Fruit fly (Drosophila melanogaster): Measurements from ENCODE around the gene CG42394.

The CG42394 gene

dm6 chr3R:10884031-10884677 is 34.5 kb downstream of the CG42394 start:
- no peak for TF ChIP-seq CG8159 (tag; optimal IDR thresholded peaks at IDR 0.05)
- TF ChIP-seq CG4496 (GFP tag; IDR thresholded peaks at IDR 0.05) = peak; percentile 68
- TF ChIP-seq fd96Ca (GFP tag; IDR thresholded peaks at IDR 0.05) = peak; percentile 27; the same call in 1 of the 3 replicates
- 0 out of 2 replicates have a peak, but pooled peaks have one; percentile 19 for TF ChIP-seq CG12605 (GFP tag; IDR thresholded peaks at IDR 0.05)
- TF ChIP-seq CG32121 (GFP tag; IDR thresholded peaks at IDR 0.05) = peak; percentile 59
- peak; percentile 38; the same call in 1 of the 2 replicates for TF ChIP-seq Ets98B (GFP tag; IDR thresholded peaks at IDR 0.05)
- no peak for TF ChIP-seq Pif1B (GFP tag; optimal IDR thresholded peaks at IDR 0.05)

DNA sequence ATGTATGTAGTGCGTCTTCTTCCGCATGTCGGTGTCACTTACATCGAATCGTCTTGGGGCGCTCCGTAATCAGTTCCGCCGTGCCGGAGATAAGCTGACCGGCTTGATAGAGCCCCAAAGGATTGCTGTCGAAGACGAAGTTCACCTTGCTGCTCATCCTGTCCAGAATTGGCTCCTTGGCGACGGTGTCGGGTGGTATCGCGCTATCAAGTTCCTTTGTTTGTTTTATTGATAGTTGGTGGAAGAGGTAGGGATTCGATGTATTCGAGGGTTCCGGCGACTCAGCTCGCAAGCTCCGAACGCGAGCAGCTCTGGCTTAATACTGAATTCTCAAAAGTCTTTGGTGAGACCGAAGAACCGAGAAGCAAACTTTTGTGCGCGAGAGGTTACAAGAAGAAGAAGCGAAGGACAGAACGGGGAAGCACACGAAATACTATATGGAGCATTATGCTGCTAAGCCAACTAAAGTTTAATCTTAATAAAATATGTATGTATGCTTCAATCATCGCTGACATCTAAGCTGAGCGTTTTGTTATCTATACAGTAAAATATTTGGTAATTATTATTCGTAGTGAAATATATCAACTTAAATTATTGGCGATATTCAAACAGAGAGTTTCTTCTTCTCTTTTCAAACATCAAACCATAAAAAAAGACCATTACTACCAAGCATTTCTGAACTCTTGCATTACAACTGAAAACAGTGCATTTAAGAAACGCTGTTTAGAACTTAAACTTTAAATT is 35.2 kb downstream of the CG42394 start, which contains the start of gene CG14696:
CG14696 (minus strand) TSS at position 324 of the 744 bp plus-strand sequence.
- no peak for TF ChIP-seq Ets98B (GFP tag; IDR thresholded peaks at IDR 0.05)
- TF ChIP-seq CG8159 (tag; optimal IDR thresholded peaks at IDR 0.05) = no peak
- no peak for TF ChIP-seq CG32121 (GFP tag; IDR thresholded peaks at IDR 0.05)
- TF ChIP-seq EcR (GFP tag; optimal IDR thresholded peaks at IDR 0.05) = no peak
- TF ChIP-seq rn (GFP tag; IDR thresholded peaks at IDR 0.05) = no peak
- TF ChIP-seq CG17806 (tag; optimal IDR thresholded peaks at IDR 0.05) = no peak
- TF ChIP-seq gl (tag; optimal IDR thresholded peaks at IDR 0.05) = no peak
- TF ChIP-seq CG10348 (GFP tag; IDR thresholded peaks at IDR 0.05) = no peak
- TF ChIP-seq CG4496 (GFP tag; IDR thresholded peaks at IDR 0.05) = no peak
- TF ChIP-seq CG34367 (tag; optimal IDR thresholded peaks at IDR 0.05) = no peak
- TF ChIP-seq Pif1A (GFP tag; optimal IDR thresholded peaks at IDR 0.05) = no peak
- no peak for TF ChIP-seq fd96Ca (GFP tag; IDR thresholded peaks at IDR 0.05)
- no peak for TF ChIP-seq Snoo (tag; optimal IDR thresholded peaks at IDR 0.05)
- no peak for TF ChIP-seq Pif1B (GFP tag; optimal IDR thresholded peaks at IDR 0.05)
- TF ChIP-seq D1 (tag; optimal IDR thresholded peaks at IDR 0.05) = no peak

DNA sequence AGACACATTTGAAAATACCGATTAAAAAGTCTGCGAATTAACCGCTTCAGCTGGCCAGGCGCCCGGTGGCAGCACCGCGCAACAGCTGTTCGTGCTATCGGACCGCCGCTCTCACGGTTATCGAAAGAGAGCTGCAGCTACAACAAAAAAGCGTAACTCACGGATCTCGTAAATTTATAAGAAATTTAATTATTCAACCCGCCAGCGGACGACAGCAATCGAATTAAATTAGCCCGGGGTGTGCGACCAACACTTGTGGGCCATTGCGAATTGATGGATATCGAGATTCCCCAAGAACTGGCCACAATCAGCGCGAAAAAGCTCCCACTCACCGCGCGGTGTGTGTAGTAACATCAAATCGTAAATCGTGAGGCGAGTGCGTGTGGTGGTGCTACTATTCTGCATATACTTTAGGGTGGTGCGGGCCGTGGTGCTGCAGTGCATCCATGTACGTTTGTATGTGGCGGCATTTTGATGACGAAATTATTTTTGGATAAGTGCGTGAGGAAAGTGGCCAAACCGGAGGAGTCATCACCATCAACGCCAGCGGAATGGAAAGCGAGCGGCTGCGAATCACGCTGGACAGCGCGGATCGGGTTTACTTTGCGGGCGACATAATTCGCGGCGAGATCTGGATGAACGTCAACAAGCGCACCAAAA is 35.9 kb downstream of the CG42394 start, which contains the start of gene Leash:
Leash (plus strand) TSS at position 119 of the 660 bp plus-strand sequence.
- no peak for TF ChIP-seq Pif1B (GFP tag; optimal IDR thresholded peaks at IDR 0.05)
- TF ChIP-seq gl (tag; optimal IDR thresholded peaks at IDR 0.05) = no peak
- no peak for TF ChIP-seq CG14655 (GFP tag; optimal IDR thresholded peaks at IDR 0.05)
- TF ChIP-seq CG9948 (tag; optimal IDR thresholded peaks at IDR 0.05) = no peak
- TF ChIP-seq CG15710 (tag; optimal IDR thresholded peaks at IDR 0.05) = no peak
- no peak for TF ChIP-seq CG17806 (tag; optimal IDR thresholded peaks at IDR 0.05)
- TF ChIP-seq CG10348 (GFP tag; IDR thresholded peaks at IDR 0.05) = no peak
- TF ChIP-seq D1 (tag; optimal IDR thresholded peaks at IDR 0.05) = no peak
- TF ChIP-seq rn (GFP tag; IDR thresholded peaks at IDR 0.05) = no peak
- peak; percentile 75 for TF ChIP-seq CG8159 (tag; optimal IDR thresholded peaks at IDR 0.05)
- TF ChIP-seq CG4496 (GFP tag; IDR thresholded peaks at IDR 0.05) = peak; percentile 6; the same call in 1 of the 3 replicates
- TF ChIP-seq Snoo (tag; optimal IDR thresholded peaks at IDR 0.05) = no peak
- no peak for TF ChIP-seq Pif1A (GFP tag; optimal IDR thresholded peaks at IDR 0.05)
- no peak for TF ChIP-seq Ets98B (GFP tag; IDR thresholded peaks at IDR 0.05)
- no peak for TF ChIP-seq CG34367 (tag; optimal IDR thresholded peaks at IDR 0.05)
- peak; percentile 36 for TF ChIP-seq CG13204 (GFP tag; optimal IDR thresholded peaks at IDR 0.05)
- no peak for TF ChIP-seq CG8301 (tag; optimal IDR thresholded peaks at IDR 0.05)
- TF ChIP-seq EcR (GFP tag; optimal IDR thresholded peaks at IDR 0.05) = no peak
- peak; percentile 29; the same call in 1 of the 2 replicates for TF ChIP-seq CG32121 (GFP tag; IDR thresholded peaks at IDR 0.05)
- 0 out of 3 replicates have a peak, but pooled peaks have one; percentile 37 for TF ChIP-seq fd96Ca (GFP tag; IDR thresholded peaks at IDR 0.05)
- TF ChIP-seq CG12605 (GFP tag; IDR thresholded peaks at IDR 0.05) = no peak

DNA sequence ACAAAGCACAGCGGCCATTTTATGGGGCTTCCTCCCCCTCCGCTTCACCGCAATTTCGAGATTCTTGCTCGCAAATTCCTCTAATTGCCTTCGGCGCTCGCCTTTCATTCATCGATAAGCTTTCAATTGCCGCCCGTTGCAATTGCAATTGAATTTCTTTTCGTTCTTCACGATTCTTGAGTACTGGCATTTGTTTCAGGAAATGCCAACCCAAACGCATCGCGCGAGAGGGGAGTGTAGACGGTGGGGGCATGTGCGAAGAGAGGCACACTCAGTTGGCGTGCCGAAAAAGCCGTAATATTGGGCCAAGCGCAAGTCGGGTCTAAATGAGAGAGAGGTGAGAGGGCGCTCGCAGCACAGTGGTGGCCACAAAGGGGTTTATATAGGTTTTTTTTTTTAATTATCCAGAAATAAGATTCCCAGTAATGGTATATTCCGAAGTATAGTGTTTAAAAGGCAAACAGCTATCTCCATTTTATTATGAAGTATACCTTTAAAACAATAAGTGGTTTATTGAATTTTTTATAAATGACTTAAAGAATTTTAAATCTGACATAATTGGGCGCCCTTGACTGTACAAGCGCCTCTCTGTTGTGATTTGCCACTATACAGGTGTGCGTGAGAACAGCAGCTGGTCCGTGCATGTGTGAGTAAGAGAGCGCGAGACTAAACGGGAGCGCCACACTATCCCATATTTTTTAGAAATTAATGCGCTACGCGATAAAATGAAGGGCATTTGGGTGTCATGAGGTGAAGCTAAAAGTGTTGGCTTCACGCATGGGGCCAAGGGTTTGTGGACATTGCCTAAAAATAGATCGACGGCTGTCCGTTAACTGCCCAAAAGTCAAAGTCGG is 37.1 kb downstream of the CG42394 start:
- TF ChIP-seq CG32121 (GFP tag; IDR thresholded peaks at IDR 0.05) = peak; percentile 93
- peak; percentile 81 for TF ChIP-seq CG12605 (GFP tag; IDR thresholded peaks at IDR 0.05)
- peak; percentile 24 for TF ChIP-seq EcR (GFP tag; optimal IDR thresholded peaks at IDR 0.05)
- TF ChIP-seq CG15710 (tag; optimal IDR thresholded peaks at IDR 0.05) = peak; percentile 89
- peak; percentile 78 for TF ChIP-seq fd96Ca (GFP tag; IDR thresholded peaks at IDR 0.05)
- TF ChIP-seq CG34367 (tag; optimal IDR thresholded peaks at IDR 0.05) = peak; percentile 80
- TF ChIP-seq rn (GFP tag; IDR thresholded peaks at IDR 0.05) = peak; percentile 38
- TF ChIP-seq CG8301 (tag; optimal IDR thresholded peaks at IDR 0.05) = peak; percentile 89
- peak; percentile 91 for TF ChIP-seq Pif1A (GFP tag; optimal IDR thresholded peaks at IDR 0.05)
- TF ChIP-seq CG13204 (GFP tag; optimal IDR thresholded peaks at IDR 0.05) = peak; percentile 64
- TF ChIP-seq Snoo (tag; optimal IDR thresholded peaks at IDR 0.05) = peak; percentile 87
- TF ChIP-seq CG8159 (tag; optimal IDR thresholded peaks at IDR 0.05) = peak; percentile 89
- peak; percentile 69; the same call in 1 of the 2 replicates for TF ChIP-seq CG10348 (GFP tag; IDR thresholded peaks at IDR 0.05)
- TF ChIP-seq CG9948 (tag; optimal IDR thresholded peaks at IDR 0.05) = peak; percentile 83
- peak; percentile 86 for TF ChIP-seq Ets98B (GFP tag; IDR thresholded peaks at IDR 0.05)
- peak; percentile 86 for TF ChIP-seq CG17806 (tag; optimal IDR thresholded peaks at IDR 0.05)
- TF ChIP-seq CG4496 (GFP tag; IDR thresholded peaks at IDR 0.05) = peak; percentile 93
- peak; percentile 66 for TF ChIP-seq D1 (tag; optimal IDR thresholded peaks at IDR 0.05)
- TF ChIP-seq Pif1B (GFP tag; optimal IDR thresholded peaks at IDR 0.05) = peak; percentile 86
- TF ChIP-seq CG14655 (GFP tag; optimal IDR thresholded peaks at IDR 0.05) = peak; percentile 90
- peak; percentile 41 for TF ChIP-seq gl (tag; optimal IDR thresholded peaks at IDR 0.05)

Data from whole organism, pupa.